Worm (Caenorhabditis elegans): ENCODE results near the gene F23A7.1.
A peak's percentile ranks its signal among the peaks of the same experiment; 100 is the strongest.

ce11 chrX:16265636-16266384 is 48.6 kb downstream of the F23A7.1 start, which contains the start of gene mua-6:
- TF ChIP-seq lin-13 (GFP tag; optimal IDR thresholded peaks at IDR 0.05) (no peak), ces-1 (GFP tag; optimal IDR thresholded peaks at IDR 0.05) (no peak), zag-1 (tag; optimal IDR thresholded peaks at IDR 0.05) (no peak), pqm-1 (tag; optimal IDR thresholded peaks at IDR 0.05) (no peak), egl-27 (tag; optimal IDR thresholded peaks at IDR 0.05) (no peak), skn-1 (tag; optimal IDR thresholded peaks at IDR 0.05) (no peak), ztf-11 (tag; optimal IDR thresholded peaks at IDR 0.05) (no peak), fkh-10 (GFP tag; optimal IDR thresholded peaks at IDR 0.05) (no peak), aly-2 (tag; optimal IDR thresholded peaks at IDR 0.05) (no peak), unc-62 (GFP tag; optimal IDR thresholded peaks at IDR 0.05) (no peak), ceh-8 (GFP tag; optimal IDR thresholded peaks at IDR 0.05) (no peak), lin-39 (tag; optimal IDR thresholded peaks at IDR 0.05) (peak; percentile 12), lin-35 (GFP tag; optimal IDR thresholded peaks at IDR 0.05) (no peak), dsc-1 (tag; optimal IDR thresholded peaks at IDR 0.05) (no peak)
